Worm (Caenorhabditis elegans): ENCODE results near the gene F53H8.3.

DNA sequence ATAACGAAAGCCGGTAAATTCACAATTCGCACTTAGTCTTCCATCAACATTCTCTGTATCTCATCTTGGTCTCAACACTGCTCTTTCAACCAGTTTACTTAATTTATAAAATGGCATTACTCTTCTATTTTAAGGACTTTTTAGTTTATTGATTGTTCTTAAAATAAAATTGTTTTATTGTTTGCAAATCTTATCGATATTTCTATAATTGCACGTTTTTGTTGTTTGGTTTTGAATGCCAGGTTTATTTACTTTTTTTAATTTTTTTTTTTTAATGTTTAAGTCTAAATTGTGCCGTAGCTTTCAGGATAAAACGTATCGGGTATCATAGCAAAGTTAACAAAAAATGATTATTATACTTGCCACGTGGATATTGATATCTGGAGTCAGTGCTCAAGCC, 19.2 kb downstream of the F53H8.3 start, which contains the start of gene chil-10:
- TF ChIP-seq zag-1 (tag; optimal IDR thresholded peaks at IDR 0.05): no peak
- no peak for TF ChIP-seq mdl-1 (tag; optimal IDR thresholded peaks at IDR 0.05)
- no peak for TF ChIP-seq daf-12 (tag; optimal IDR thresholded peaks at IDR 0.05)
- TF ChIP-seq ceh-82 (tag; optimal IDR thresholded peaks at IDR 0.05): no peak
- no peak for TF ChIP-seq elt-3 (tag; optimal IDR thresholded peaks at IDR 0.05)
- TF ChIP-seq nhr-12 (tag; optimal IDR thresholded peaks at IDR 0.05): no peak
- no peak for TF ChIP-seq nhr-25 (tag; optimal IDR thresholded peaks at IDR 0.05)
- TF ChIP-seq ceh-9 (tag; optimal IDR thresholded peaks at IDR 0.05): no peak
- TF ChIP-seq nhr-11 (tag; optimal IDR thresholded peaks at IDR 0.05): no peak
- TF ChIP-seq tbx-2 (tag; optimal IDR thresholded peaks at IDR 0.05): no peak
- no peak for TF ChIP-seq nhr-237 (tag; optimal IDR thresholded peaks at IDR 0.05)
